Worm (Caenorhabditis elegans) whole organism, L1 larva: ENCODE data around the gene rhy-1.

Experiments
- C04F5.9 ChIP-seq: sonication (generic microtip); optimal IDR thresholded peaks from 2 replicates; lab custom pipeline; 2016; ENCODE audit warnings: missing genetic modification characterization, missing compliant biosample characterization
- C16A3.4 ChIP-seq: fragments of 150-350 bp; optimal IDR thresholded peaks from 2 replicates; lab custom pipeline; 2014; ENCODE audit warnings: missing biosample characterization, missing genetic modification characterization
- aha-1 ChIP-seq: fragments of 150-350 bp; optimal IDR thresholded peaks from 2 replicates; lab custom pipeline; 2014; ENCODE audit warnings: missing biosample characterization, missing genetic modification characterization
- aly-2 ChIP-seq: fragments of 150-350 bp; optimal IDR thresholded peaks from 2 replicates; lab custom pipeline; 2014; ENCODE audit warnings: missing biosample characterization, missing genetic modification characterization
- blmp-1 ChIP-seq: fragments of 150-350 bp; optimal IDR thresholded peaks from 2 replicates; lab custom pipeline; 2014; ENCODE audit warnings: missing biosample characterization, missing genetic modification characterization
- ceh-63 ChIP-seq: fragments of 200-800 bp; sonication (Bioruptor generic); optimal IDR thresholded peaks from 2 replicates; lab custom pipeline; 2018; ENCODE audit warnings: mild to moderate bottlenecking, missing genetic modification characterization, missing compliant biosample characterization
- ceh-8 ChIP-seq: fragments of 200-800 bp; sonication (Bioruptor generic); optimal IDR thresholded peaks from 2 replicates; lab custom pipeline; 2018; ENCODE audit warnings: mild to moderate bottlenecking, missing genetic modification characterization, moderate library complexity, missing compliant biosample characterization
- ceh-82 ChIP-seq, 3 experiments: fragments of 150-350 bp in 1 of 3; sonication (generic microtip) in 2 of 3; optimal IDR thresholded peaks; 2 replicates each; lab custom pipeline; 2014 to 2017; ENCODE audit warnings: missing biosample characterization in 3 of 3, missing genetic modification characterization in 3 of 3
- ceh-88 ChIP-seq: fragments of 200-800 bp; sonication (Bioruptor generic); IDR thresholded peaks from 2 replicates; pipeline ENCODE4 v1.3.6; 2022; ENCODE audit warnings: missing genetic modification characterization, missing compliant biosample characterization
- dpl-1 ChIP-seq, 3 experiments: fragments of 150-350 bp in 2 of 3; sonication (generic microtip) in 1 of 3; optimal IDR thresholded peaks; 2 replicates each; lab custom pipeline; 2014 to 2017; ENCODE audit warnings: missing biosample characterization in 3 of 3, missing genetic modification characterization in 3 of 3, missing genetic modification reagents in 3 of 3
- dsc-1 ChIP-seq: sonication (generic microtip); optimal IDR thresholded peaks from 2 replicates; lab custom pipeline; 2016; ENCODE audit warnings: mild to moderate bottlenecking, missing genetic modification characterization, missing compliant biosample characterization
- elt-2 ChIP-seq: sonication (generic microtip); optimal IDR thresholded peaks from 2 replicates; lab custom pipeline; 2016; ENCODE audit warnings: missing genetic modification characterization, mild to moderate bottlenecking, inconsistent platforms, missing compliant biosample characterization, missing genetic modification reagents
- elt-3 ChIP-seq, 6 experiments: fragments of 150-350 bp in 1 of 6; sonication (generic microtip); optimal IDR thresholded peaks; 2 replicates each; lab custom pipeline; 2017 to 2018; ENCODE audit warnings: missing biosample characterization in 6 of 6, missing genetic modification characterization in 6 of 6, inconsistent platforms in 1 of 6
- fkh-4 ChIP-seq: sonication (generic microtip); optimal IDR thresholded peaks from 2 replicates; lab custom pipeline; 2016; ENCODE audit warnings: missing compliant biosample characterization, missing genetic modification characterization, borderline replicate concordance
- fkh-8 ChIP-seq: sonication (generic microtip); optimal IDR thresholded peaks from 2 replicates; lab custom pipeline; 2016; ENCODE audit warnings: mild to moderate bottlenecking, missing genetic modification characterization, missing compliant biosample characterization
- fos-1 ChIP-seq: fragments of 150-350 bp; optimal IDR thresholded peaks from 2 replicates; lab custom pipeline; 2014; ENCODE audit warnings: missing biosample characterization, missing genetic modification characterization
- grh-1 ChIP-seq: fragments of 200-800 bp; sonication (Bioruptor generic); IDR thresholded peaks from 2 replicates; pipeline ENCODE4 v1.3.6; 2022; ENCODE audit warnings: missing genetic modification reagents, missing genetic modification characterization, missing compliant biosample characterization
- hlh-17 ChIP-seq: fragments of 200-800 bp; sonication (Bioruptor generic); optimal IDR thresholded peaks from 2 replicates; lab custom pipeline; 2018; ENCODE audit warnings: missing genetic modification characterization, mild to moderate bottlenecking, missing compliant biosample characterization, moderate library complexity, borderline replicate concordance
- hpl-2 ChIP-seq: fragments of 150-350 bp; optimal IDR thresholded peaks from 2 replicates; lab custom pipeline; 2014; ENCODE audit warnings: missing biosample characterization, missing genetic modification reagents, missing genetic modification characterization
- isw-1 ChIP-seq: fragments of 200-800 bp; sonication (Bioruptor generic); IDR thresholded peaks from 2 replicates; pipeline ENCODE4 v1.3.6; 2022; ENCODE audit warnings: missing genetic modification characterization, missing compliant biosample characterization
- jun-1 ChIP-seq: fragments of 150-350 bp; optimal IDR thresholded peaks from 2 replicates; lab custom pipeline; 2014; ENCODE audit warnings: missing biosample characterization, missing genetic modification reagents, missing genetic modification characterization
- lin-14 ChIP-seq: fragments of 200-800 bp; sonication (Bioruptor generic); optimal IDR thresholded peaks from 2 replicates; lab custom pipeline; 2018; ENCODE audit warnings: mild to moderate bottlenecking, missing genetic modification characterization, moderate library complexity, missing compliant biosample characterization
- lin-15B ChIP-seq: fragments of 150-350 bp; sonication (generic microtip); optimal IDR thresholded peaks from 3 replicates; lab custom pipeline; 2014; ENCODE audit warnings: missing biosample characterization, missing genetic modification characterization
- lin-35 ChIP-seq, 2 experiments: fragments of 150-350 bp; optimal IDR thresholded peaks; 2 replicates each; lab custom pipeline; 2014; ENCODE audit warnings: missing biosample characterization in 2 of 2, missing genetic modification characterization in 2 of 2, missing genetic modification reagents in 2 of 2
- lir-3 ChIP-seq: sonication (generic microtip); optimal IDR thresholded peaks from 2 replicates; lab custom pipeline; 2016; ENCODE audit warnings: mild to moderate bottlenecking, missing genetic modification characterization, moderate library complexity, missing compliant biosample characterization; ENCODE audit not compliant: poor library complexity
- mep-1 ChIP-seq: fragments of 150-350 bp; optimal IDR thresholded peaks from 2 replicates; lab custom pipeline; 2014; ENCODE audit warnings: missing biosample characterization, missing genetic modification characterization
- nhr-11 ChIP-seq: fragments of 150-350 bp; optimal IDR thresholded peaks from 2 replicates; lab custom pipeline; 2014; ENCODE audit warnings: missing biosample characterization, missing genetic modification characterization
- nhr-12 ChIP-seq: sonication (generic microtip); optimal IDR thresholded peaks from 2 replicates; lab custom pipeline; 2017; ENCODE audit warnings: missing biosample characterization, missing genetic modification characterization
- nhr-20 ChIP-seq: sonication (generic microtip); optimal IDR thresholded peaks from 2 replicates; lab custom pipeline; 2016; ENCODE audit warnings: mild to moderate bottlenecking, missing genetic modification characterization, missing compliant biosample characterization
- nhr-28 ChIP-seq: fragments of 150-350 bp; optimal IDR thresholded peaks from 2 replicates; lab custom pipeline; 2014; ENCODE audit warnings: missing biosample characterization, missing genetic modification characterization
- nhr-85 ChIP-seq: sonication (generic microtip); peaks from one replicate; lab custom pipeline; 2016; ENCODE audit warnings: missing genetic modification characterization, inconsistent platforms, missing compliant biosample characterization
- pqm-1 ChIP-seq: sonication (generic microtip); optimal IDR thresholded peaks from 3 replicates; lab custom pipeline; 2017; ENCODE audit warnings: missing biosample characterization, missing genetic modification characterization
- sptf-1 ChIP-seq: fragments of 150-350 bp; optimal IDR thresholded peaks from 2 replicates; lab custom pipeline; 2014; ENCODE audit warnings: missing biosample characterization, missing genetic modification characterization
- sup-37 ChIP-seq: fragments of 200-800 bp; sonication (Bioruptor generic); optimal IDR thresholded peaks from 2 replicates; lab custom pipeline; 2018; ENCODE audit warnings: mild to moderate bottlenecking, missing genetic modification characterization, missing compliant biosample characterization
- swsn-7 ChIP-seq: sonication (generic microtip); optimal IDR thresholded peaks from 2 replicates; lab custom pipeline; 2016; ENCODE audit warnings: missing genetic modification characterization, missing compliant biosample characterization
- tbx-2 ChIP-seq: sonication (generic microtip); optimal IDR thresholded peaks from 2 replicates; lab custom pipeline; 2016; ENCODE audit warnings: missing genetic modification characterization, missing compliant biosample characterization
- tlp-1 ChIP-seq: fragments of 150-350 bp; optimal IDR thresholded peaks from 2 replicates; lab custom pipeline; 2014; ENCODE audit warnings: missing biosample characterization, missing genetic modification characterization
- unc-130 ChIP-seq: fragments of 150-350 bp; optimal IDR thresholded peaks from 2 replicates; lab custom pipeline; 2017; ENCODE audit warnings: missing biosample characterization, missing genetic modification characterization, inconsistent platforms
- unc-86 ChIP-seq: sonication (generic microtip); optimal IDR thresholded peaks from 2 replicates; lab custom pipeline; 2016; ENCODE audit warnings: missing genetic modification characterization, missing compliant biosample characterization
- unc-98 ChIP-seq: fragments of 200-800 bp; sonication (Bioruptor generic); IDR thresholded peaks from 2 replicates; pipeline ENCODE4 v1.3.6; 2022; ENCODE audit warnings: missing genetic modification characterization, missing compliant biosample characterization
- vab-15 ChIP-seq: sonication (generic microtip); optimal IDR thresholded peaks from 2 replicates; lab custom pipeline; 2017; ENCODE audit warnings: missing genotype, mild to moderate bottlenecking, missing genetic modification characterization, missing compliant biosample characterization
- xbp-1 ChIP-seq: sonication (generic microtip); optimal IDR thresholded peaks from 2 replicates; lab custom pipeline; 2016; ENCODE audit warnings: missing genetic modification characterization, missing compliant biosample characterization
- ztf-11 ChIP-seq, 2 experiments: sonication (generic microtip); optimal IDR thresholded peaks; 2 replicates each; lab custom pipeline; 2016 to 2017; ENCODE audit warnings: missing genetic modification characterization in 2 of 2, missing biosample characterization in 1 of 2, missing compliant biosample characterization in 1 of 2
- ztf-4 ChIP-seq: fragments of 150-350 bp; optimal IDR thresholded peaks from 2 replicates; lab custom pipeline; 2014; ENCODE audit warnings: missing biosample characterization, missing genetic modification characterization

Gene rhy-1

ce11 chrII:9130339-9130738 is 30.8 kb upstream of the rhy-1 start:
- TF ChIP-seq aha-1 (tag; lab: Kevin White, UChicago) (no peak), hlh-17 (GFP tag; lab: Kevin White, UChicago) (no peak), nhr-28 (tag; lab: Kevin White, UChicago) (no peak), ztf-11 (tag; optimal IDR thresholded peaks at IDR 0.05; lab: Kevin White, UChicago) (no peak), tlp-1 (no peak), lin-15B (tag; lab: Kevin White, UChicago) (no peak), dsc-1 (tag; lab: Kevin White, UChicago) (peak; percentile 56), C04F5.9 (tag; lab: Kevin White, UChicago) (no peak), elt-3 (tag; optimal IDR thresholded peaks at IDR 0.05; lab: Kevin White, UChicago) (no peak), pqm-1 (tag; lab: Kevin White, UChicago) (no peak), ceh-63 (GFP tag; lab: Kevin White, UChicago) (no peak), lin-14 (GFP tag; lab: Kevin White, UChicago) (peak; percentile 21), fos-1 (tag; lab: Kevin White, UChicago) (peak; percentile 11), fkh-4 (no peak), blmp-1 (tag; lab: Kevin White, UChicago) (peak; percentile 37), jun-1 (tag; lab: Kevin White, UChicago) (no peak), fkh-8 (tag; lab: Kevin White, UChicago) (peak; percentile 61)
- TF ChIP-seq, all 84 proteins: peak for 5

- TF ChIP-seq nhr-20 (tag; lab: Kevin White, UChicago) = no peak
- TF ChIP-seq tlp-1 = no peak
- TF ChIP-seq ceh-82 (tag; optimal IDR thresholded peaks at IDR 0.05; lab: Kevin White, UChicago) = no peak
- no peak for TF ChIP-seq isw-1 (GFP tag; lab: Robert Waterston, UW)
- TF ChIP-seq aly-2 (tag; lab: Kevin White, UChicago) = no peak
- TF ChIP-seq lin-14 (GFP tag; lab: Kevin White, UChicago) = no peak
These were observed 29.8 kb upstream of the rhy-1 start, which contains the start of gene C16D2.1 for ce11 chrII:9131363-9131762. C16D2.1 (plus strand) TSS chrII:9131663.

- TF ChIP-seq nhr-12 (no peak), pqm-1 (tag; lab: Kevin White, UChicago) (no peak), fkh-8 (tag; lab: Kevin White, UChicago) (no peak), lir-3 (tag; lab: Kevin White, UChicago) (no peak), nhr-28 (tag; lab: Kevin White, UChicago) (no peak), tlp-1 (no peak), unc-98 (GFP tag; lab: Robert Waterston, UW) (no peak), ztf-4 (no peak), C16A3.4 (no peak), vab-15 (no peak), swsn-7 (tag; lab: Kevin White, UChicago) (no peak), nhr-85 (no peak), xbp-1 (tag; lab: Kevin White, UChicago) (no peak), fkh-4 (no peak), unc-130 (tag; lab: Kevin White, UChicago) (no peak), ceh-8 (GFP tag; lab: Kevin White, UChicago) (no peak), jun-1 (tag; lab: Kevin White, UChicago) (no peak), hpl-2 (GFP tag; lab: Kevin White, UChicago) (no peak)
- TF ChIP-seq, all 84 proteins: peak for 0
These were observed 28.8 kb upstream of the rhy-1 start for ce11 chrII:9132338-9132737.

- no peak for TF ChIP-seq unc-86 (tag; lab: Kevin White, UChicago)
- TF ChIP-seq elt-3 (tag; optimal IDR thresholded peaks at IDR 0.05; lab: Kevin White, UChicago) = no peak
- TF ChIP-seq mep-1 (tag; lab: Kevin White, UChicago) = no peak
These were observed 25.3 kb upstream of the rhy-1 start, which contains the start of gene nlp-78 for ce11 chrII:9135878-9136277. nlp-78 (plus strand) TSS chrII:9136178.

ce11 chrII:9137803-9138202 is 23.4 kb upstream of the rhy-1 start, which contains the start of gene C16D2.3:
C16D2.3 (plus strand) TSS chrII:9138103.
- TF ChIP-seq nhr-20 (tag; lab: Kevin White, UChicago) (no peak), nhr-11 (no peak), sptf-1 (tag; lab: Kevin White, UChicago) (no peak), elt-2 (tag; lab: Kevin White, UChicago) (no peak), lin-35 (GFP tag; optimal IDR thresholded peaks at IDR 0.05; lab: Kevin White, UChicago) (no peak), ztf-4 (no peak), tbx-2 (tag; lab: Kevin White, UChicago) (no peak), nhr-28 (tag; lab: Kevin White, UChicago) (no peak), ceh-88 (GFP tag; lab: Robert Waterston, UW) (no peak), isw-1 (GFP tag; lab: Robert Waterston, UW) (no peak), xbp-1 (tag; lab: Kevin White, UChicago) (no peak), dpl-1 (GFP tag; optimal IDR thresholded peaks at IDR 0.05; lab: Kevin White, UChicago) (no peak), grh-1 (GFP tag; lab: Robert Waterston, UW) (no peak), aly-2 (tag; lab: Kevin White, UChicago) (no peak), elt-3 (tag; optimal IDR thresholded peaks at IDR 0.05; lab: Kevin White, UChicago) (no peak), aha-1 (tag; lab: Kevin White, UChicago) (no peak), sup-37 (GFP tag; lab: Kevin White, UChicago) (no peak)
